Fruit fly (Drosophila melanogaster) whole organism, prepupa: ENCODE measurements around the gene Uck.

Source experiments
- Blimp-1 ChIP-seq: fragments of 200-800 bp; sonication (Bioruptor generic); optimal IDR thresholded peaks from 3 replicates; lab custom pipeline; 2017; ENCODE audit warnings: missing biosample characterization, missing genetic modification characterization, mild to moderate bottlenecking, moderate library complexity, missing genetic modification reagents
- CG10631 ChIP-seq: fragments of 200-800 bp; sonication (Bioruptor generic); optimal IDR thresholded peaks from 2 replicates; lab custom pipeline; 2016; ENCODE audit warnings: missing biosample characterization, missing genetic modification characterization
- CG10669 ChIP-seq: fragments of 200-800 bp; sonication (Bioruptor generic); optimal IDR thresholded peaks from 3 replicates; lab custom pipeline; 2018; ENCODE audit warnings: missing biosample characterization, mild to moderate bottlenecking, missing genetic modification characterization, moderate library complexity
- CG11294 ChIP-seq: fragments of 200-800 bp; sonication (Bioruptor generic); IDR thresholded peaks from 2 replicates; pipeline ENCODE4 v1.3.6; 2022; ENCODE audit warnings: missing biosample characterization, missing genetic modification characterization
- CG11762 ChIP-seq: fragments of 200-800 bp; sonication (Bioruptor generic); optimal IDR thresholded peaks from 3 replicates; lab custom pipeline; 2016; ENCODE audit warnings: missing biosample characterization, missing genetic modification characterization; ENCODE audit not compliant: insufficient read depth
- CG15336 ChIP-seq: fragments of 200-800 bp; sonication (Bioruptor generic); IDR thresholded peaks from 2 replicates; pipeline ENCODE4 v1.3.6; 2022; ENCODE audit warnings: missing biosample characterization, missing genetic modification characterization
- CG16779 ChIP-seq: fragments of 200-800 bp; sonication (Bioruptor generic); optimal IDR thresholded peaks from 3 replicates; lab custom pipeline; 2017; ENCODE audit warnings: missing biosample characterization, mild to moderate bottlenecking, missing genetic modification characterization
- CG3032 ChIP-seq: fragments of 200-800 bp; optimal IDR thresholded peaks from 2 replicates; lab custom pipeline; 2019; ENCODE audit warnings: missing biosample characterization, mild to moderate bottlenecking, missing genetic modification characterization, moderate library complexity
- CG32006 ChIP-seq: fragments of 200-800 bp; sonication (Bioruptor generic); optimal IDR thresholded peaks from 3 replicates; lab custom pipeline; 2017; ENCODE audit warnings: missing biosample characterization, mild to moderate bottlenecking, missing genetic modification characterization
- CG3919 ChIP-seq: fragments of 200-800 bp; sonication (Bioruptor generic); optimal IDR thresholded peaks from 3 replicates; lab custom pipeline; 2016; ENCODE audit warnings: missing biosample characterization, missing genetic modification characterization
- CG4318 ChIP-seq: fragments of 200-800 bp; sonication (Bioruptor generic); optimal IDR thresholded peaks from 3 replicates; lab custom pipeline; 2017; ENCODE audit warnings: missing biosample characterization, mild to moderate bottlenecking, missing genetic modification characterization
- CG6163 ChIP-seq: fragments of 200-800 bp; sonication (Bioruptor generic); IDR thresholded peaks from 3 replicates; pipeline ENCODE4 v1.3.6; 2022; ENCODE audit warnings: missing biosample characterization, missing genetic modification characterization
- CG6792 ChIP-seq: fragments of 200-800 bp; sonication (Bioruptor generic); optimal IDR thresholded peaks from 3 replicates; lab custom pipeline; 2016; ENCODE audit warnings: missing biosample characterization, missing genetic modification characterization
- CG6854 ChIP-seq: fragments of 200-800 bp; sonication (Bioruptor generic); optimal IDR thresholded peaks from 2 replicates; lab custom pipeline; 2017; ENCODE audit warnings: missing biosample characterization, mild to moderate bottlenecking, missing genetic modification characterization
- CG7368 ChIP-seq: fragments of 200-800 bp; sonication (Bioruptor generic); optimal IDR thresholded peaks from 3 replicates; lab custom pipeline; 2016; ENCODE audit warnings: missing biosample characterization, missing genetic modification characterization
- CG8119 ChIP-seq: fragments of 200-800 bp; sonication (Bioruptor generic); IDR thresholded peaks from 3 replicates; pipeline ENCODE4 v1.3.6; 2022; ENCODE audit warnings: missing biosample characterization, missing genetic modification characterization
- CG8319 ChIP-seq: fragments of 200-800 bp; sonication (Bioruptor generic); optimal IDR thresholded peaks from 3 replicates; lab custom pipeline; 2016; ENCODE audit warnings: missing biosample characterization, missing genetic modification characterization
- CG8632 ChIP-seq: fragments of 200-800 bp; sonication (Bioruptor generic); optimal IDR thresholded peaks from 3 replicates; lab custom pipeline; 2016; ENCODE audit warnings: missing biosample characterization, missing genetic modification characterization
- CG9139 ChIP-seq: fragments of 200-800 bp; sonication (Bioruptor generic); optimal IDR thresholded peaks from 3 replicates; lab custom pipeline; 2017; ENCODE audit warnings: missing biosample characterization, mild to moderate bottlenecking, missing genetic modification characterization
- Eip78C ChIP-seq: fragments of 200-800 bp; sonication (Bioruptor generic); peaks from one replicate; lab custom pipeline; 2016; ENCODE audit warnings: missing biosample characterization, missing genetic modification characterization
- Eip93F ChIP-seq: fragments of 200-800 bp; sonication (Bioruptor generic); optimal IDR thresholded peaks from 2 replicates; lab custom pipeline; 2016; ENCODE audit warnings: missing biosample characterization, mild to moderate bottlenecking, missing genetic modification characterization
- Ets21C ChIP-seq: fragments of 200-800 bp; sonication (Bioruptor generic); optimal IDR thresholded peaks from 3 replicates; lab custom pipeline; 2016; ENCODE audit warnings: missing biosample characterization, missing genetic modification characterization
- Hr39 ChIP-seq: fragments of 200-800 bp; sonication (Bioruptor generic); optimal IDR thresholded peaks from 2 replicates; lab custom pipeline; 2016; ENCODE audit warnings: missing biosample characterization, missing genetic modification characterization
- Hr4 ChIP-seq: fragments of 200-800 bp; sonication (Bioruptor generic); optimal IDR thresholded peaks from 3 replicates; lab custom pipeline; 2016; ENCODE audit warnings: missing biosample characterization, missing genetic modification characterization
- Lpt ChIP-seq: fragments of 200-800 bp; sonication (Bioruptor generic); optimal IDR thresholded peaks from 3 replicates; lab custom pipeline; 2016; ENCODE audit warnings: missing biosample characterization, missing genetic modification characterization
- Met ChIP-seq: fragments of 200-800 bp; sonication (Bioruptor generic); optimal IDR thresholded peaks from 3 replicates; lab custom pipeline; 2016; ENCODE audit warnings: missing biosample characterization, missing genetic modification characterization
- OdsH ChIP-seq: fragments of 200-800 bp; sonication (Bioruptor generic); optimal IDR thresholded peaks from 3 replicates; lab custom pipeline; 2016; ENCODE audit warnings: missing biosample characterization, missing genetic modification characterization
- Smox ChIP-seq: fragments of 200-800 bp; sonication (Bioruptor generic); optimal IDR thresholded peaks from 3 replicates; lab custom pipeline; 2016; ENCODE audit warnings: missing biosample characterization, missing genetic modification characterization
- Sox102F ChIP-seq: fragments of 200-800 bp; sonication (Bioruptor generic); optimal IDR thresholded peaks from 2 replicates; lab custom pipeline; 2016; ENCODE audit warnings: missing biosample characterization, mild to moderate bottlenecking, missing genetic modification characterization
- Sox14 ChIP-seq: fragments of 200-800 bp; sonication (Bioruptor generic); optimal IDR thresholded peaks from 3 replicates; lab custom pipeline; 2016; ENCODE audit warnings: missing biosample characterization, missing genetic modification characterization
- acj6 ChIP-seq: fragments of 200-800 bp; sonication (Bioruptor generic); optimal IDR thresholded peaks from 3 replicates; lab custom pipeline; 2016; ENCODE audit warnings: missing biosample characterization, missing genetic modification characterization
- cyc ChIP-seq: fragments of 200-800 bp; sonication (Bioruptor generic); optimal IDR thresholded peaks from 3 replicates; lab custom pipeline; 2016; ENCODE audit warnings: missing biosample characterization, missing genetic modification characterization
- dac ChIP-seq: fragments of 200-800 bp; sonication (Bioruptor generic); optimal IDR thresholded peaks from 2 replicates; lab custom pipeline; 2017; ENCODE audit warnings: missing biosample characterization, mild to moderate bottlenecking, missing genetic modification characterization
- dsx ChIP-seq: fragments of 200-800 bp; optimal IDR thresholded peaks from 3 replicates; lab custom pipeline; 2019; ENCODE audit warnings: missing biosample characterization, mild to moderate bottlenecking, missing genetic modification characterization, moderate library complexity; ENCODE audit not compliant: poor library complexity, severe bottlenecking
- eg ChIP-seq: fragments of 200-800 bp; sonication (Bioruptor generic); IDR thresholded peaks from 3 replicates; pipeline ENCODE4 v1.3.6; 2022; ENCODE audit warnings: missing biosample characterization, missing genetic modification characterization
- esn ChIP-seq: fragments of 200-800 bp; sonication (Bioruptor generic); optimal IDR thresholded peaks from 2 replicates; lab custom pipeline; 2016; ENCODE audit warnings: missing biosample characterization, mild to moderate bottlenecking, missing genetic modification characterization, moderate library complexity
- fd85E ChIP-seq: fragments of 200-800 bp; sonication (Bioruptor generic); optimal IDR thresholded peaks from 3 replicates; lab custom pipeline; 2016; ENCODE audit warnings: missing biosample characterization, missing genetic modification characterization
- fkh ChIP-seq: fragments of 200-800 bp; sonication (Bioruptor generic); optimal IDR thresholded peaks from 3 replicates; lab custom pipeline; 2017; ENCODE audit warnings: missing biosample characterization, mild to moderate bottlenecking, missing genetic modification characterization, moderate library complexity
- lz ChIP-seq: fragments of 200-800 bp; sonication (Bioruptor generic); optimal IDR thresholded peaks from 3 replicates; lab custom pipeline; 2016; ENCODE audit warnings: missing biosample characterization, missing genetic modification characterization
- net ChIP-seq: fragments of 200-800 bp; sonication (Bioruptor generic); optimal IDR thresholded peaks from 3 replicates; lab custom pipeline; 2016; ENCODE audit warnings: missing biosample characterization, missing genetic modification characterization
- pdm3 ChIP-seq: fragments of 200-800 bp; sonication (Bioruptor generic); optimal IDR thresholded peaks from 3 replicates; lab custom pipeline; 2016; ENCODE audit warnings: missing biosample characterization, missing genetic modification characterization
- salr ChIP-seq, 2 experiments: fragments of 200-800 bp; sonication (Bioruptor generic); optimal IDR thresholded peaks; 3 replicates each; lab custom pipeline; 2016 to 2018; ENCODE audit warnings: missing biosample characterization in 2 of 2, missing genetic modification characterization in 2 of 2, mild to moderate bottlenecking in 1 of 2
- spab ChIP-seq: fragments of 200-800 bp; sonication (Bioruptor generic); optimal IDR thresholded peaks from 2 replicates; lab custom pipeline; 2017; ENCODE audit warnings: missing biosample characterization, mild to moderate bottlenecking, missing genetic modification characterization, missing genetic modification reagents
- ss ChIP-seq, 2 experiments: fragments of 200-800 bp; sonication (Bioruptor generic); optimal IDR thresholded peaks; 2 replicates in 1 of 2; 3 replicates in 1 of 2; lab custom pipeline; 2017 to 2018; ENCODE audit warnings: mild to moderate bottlenecking in 2 of 2, missing biosample characterization in 2 of 2, missing genetic modification characterization in 2 of 2, moderate library complexity in 1 of 2
- svp ChIP-seq: fragments of 200-800 bp; sonication (Bioruptor generic); peaks from one replicate; lab custom pipeline; 2016; ENCODE audit warnings: missing biosample characterization, missing genetic modification characterization
- topi ChIP-seq: fragments of 200-800 bp; sonication (Bioruptor generic); optimal IDR thresholded peaks from 3 replicates; lab custom pipeline; 2016; ENCODE audit warnings: missing biosample characterization, missing genetic modification characterization
- vri ChIP-seq: fragments of 200-800 bp; sonication (Bioruptor generic); optimal IDR thresholded peaks from 3 replicates; lab custom pipeline; 2016; ENCODE audit warnings: missing biosample characterization, mild to moderate bottlenecking, missing genetic modification characterization

The Uck gene

dm6 chr3R:24294299-24294698 is 4.3 kb downstream of the Uck start, which contains the start of gene CG5715:
TSS of gene CG5715 (minus strand) at chr3R:24294399.
- TF ChIP-seq CG6792 (GFP tag; lab: Kevin White, UChicago) (no peak), Eip78C (no peak), CG11762 (no peak), Sox14 (GFP tag; lab: Kevin White, UChicago) (no peak), vri (GFP tag; lab: Kevin White, UChicago) (no peak), Eip93F (GFP tag; lab: Kevin White, UChicago) (no peak), Lpt (no peak), pdm3 (no peak)

dm6 chr3R:24294784-24295555 is 5.0 kb downstream of the Uck start, which contains the start of gene crb:
TSS of gene crb (plus strand) at chr3R:24295078.
- peak; percentile 50 for TF ChIP-seq Hr4 (GFP tag; lab: Kevin White, UChicago)
- TF ChIP-seq CG32006: peak; percentile 27
- TF ChIP-seq CG7368: no peak
- peak; percentile 35 for TF ChIP-seq topi (GFP tag; lab: Kevin White, UChicago)
- TF ChIP-seq CG6163 (GFP tag; lab: Robert Waterston, UW): peak; percentile 37; the same call in 1 of the 3 replicates
- TF ChIP-seq ss (GFP tag; optimal IDR thresholded peaks at IDR 0.05; lab: Kevin White, UChicago): peak; percentile 21 to 43
- no peak for TF ChIP-seq dac (GFP tag; lab: Kevin White, UChicago)
- TF ChIP-seq Ets21C (GFP tag; lab: Kevin White, UChicago): peak; percentile 38
- TF ChIP-seq Sox102F (GFP tag; lab: Kevin White, UChicago): peak; percentile 71
- peak; percentile 52 for TF ChIP-seq CG3919 (GFP tag; lab: Kevin White, UChicago)
- TF ChIP-seq svp (GFP tag; lab: Kevin White, UChicago): peak; percentile 93
- no peak for TF ChIP-seq Lpt
- TF ChIP-seq salr (GFP tag; optimal IDR thresholded peaks at IDR 0.05; lab: Kevin White, UChicago): no peak
- peak; percentile 29 for TF ChIP-seq CG10631 (GFP tag; lab: Kevin White, UChicago)
- no peak for TF ChIP-seq fd85E (GFP tag; lab: Kevin White, UChicago)
- peak; percentile 45 for TF ChIP-seq CG6854 (GFP tag; lab: Kevin White, UChicago)
- TF ChIP-seq eg (GFP tag; lab: Robert Waterston, UW): peak; percentile 50; the same call in 1 of the 3 replicates
- TF ChIP-seq CG8319 (GFP tag; lab: Kevin White, UChicago): no peak
- no peak for TF ChIP-seq CG8119 (GFP tag; lab: Robert Waterston, UW)
- peak; percentile 38 for TF ChIP-seq CG9139 (GFP tag; lab: Kevin White, UChicago)
- TF ChIP-seq CG3032 (tag; lab: Kevin White, UChicago): peak; percentile 44
- TF ChIP-seq CG8632 (GFP tag; lab: Kevin White, UChicago): peak; percentile 1
- peak; percentile 12 for TF ChIP-seq OdsH (GFP tag; lab: Kevin White, UChicago)
- peak; percentile 67 for TF ChIP-seq Sox14 (GFP tag; lab: Kevin White, UChicago)
- peak; percentile 45 for TF ChIP-seq fkh (GFP tag; lab: Kevin White, UChicago)
- TF ChIP-seq acj6: peak; percentile 41
- TF ChIP-seq Hr39 (GFP tag; lab: Kevin White, UChicago): peak; percentile 35
- peak; percentile 55 for TF ChIP-seq Met (GFP tag; lab: Kevin White, UChicago)
- no peak for TF ChIP-seq Blimp-1 (GFP tag; lab: Kevin White, UChicago)
- no peak for TF ChIP-seq CG10669 (GFP tag; lab: Kevin White, UChicago)
- TF ChIP-seq dsx (GFP tag; lab: Kevin White, UChicago): peak; percentile 30
- no peak for TF ChIP-seq CG11294 (GFP tag; lab: Robert Waterston, UW)
- no peak for TF ChIP-seq CG15336 (GFP tag; lab: Robert Waterston, UW)
- TF ChIP-seq CG4318: no peak
- peak; percentile 42 for TF ChIP-seq pdm3
- peak; percentile 61 for TF ChIP-seq CG16779 (tag; lab: Kevin White, UChicago)
- peak; percentile 69 for TF ChIP-seq vri (GFP tag; lab: Kevin White, UChicago)
- TF ChIP-seq spab (GFP tag; lab: Kevin White, UChicago): no peak
- TF ChIP-seq cyc (GFP tag; lab: Kevin White, UChicago): peak; percentile 40
- TF ChIP-seq Smox (GFP tag; lab: Kevin White, UChicago): no peak
- TF ChIP-seq esn (GFP tag; lab: Kevin White, UChicago): peak; percentile 68
- TF ChIP-seq Eip78C: peak; percentile 79
- TF ChIP-seq lz: peak; percentile 67
- peak; percentile 25 for TF ChIP-seq CG6792 (GFP tag; lab: Kevin White, UChicago)
- no peak for TF ChIP-seq Eip93F (GFP tag; lab: Kevin White, UChicago)
- TF ChIP-seq net: peak; percentile 44
